Worm (Caenorhabditis elegans): ENCODE data around the gene nhr-163.

DNA sequence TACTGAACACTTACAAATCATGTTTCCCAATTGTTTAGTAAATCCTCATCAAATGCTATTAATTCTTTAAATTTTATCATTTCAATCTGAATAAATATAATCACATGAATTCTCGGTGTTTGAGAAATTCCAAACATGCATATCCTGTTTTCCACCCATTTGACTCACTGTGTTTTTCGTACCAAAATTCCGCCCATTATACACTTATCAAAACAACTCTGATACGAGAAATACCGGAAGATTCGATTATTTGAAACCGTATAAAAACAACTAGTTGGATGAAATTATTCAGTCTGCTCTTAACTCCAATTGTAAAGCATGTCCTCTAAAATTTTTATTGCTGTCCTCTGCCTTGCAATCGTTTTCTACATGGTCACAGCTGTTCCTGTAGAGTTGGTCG is 37.6 kb downstream of the nhr-163 start, which contains the start of gene Y57E12B.1:
- TF ChIP-seq pha-4 (tag; optimal IDR thresholded peaks at IDR 0.05) (no peak), ZK185.1 (tag; optimal IDR thresholded peaks at IDR 0.05; ENCODE audit: poor library complexity, severe bottlenecking) (no peak)

All from whole organism, young adult.